Worm (Caenorhabditis elegans): ENCODE results near the gene W06E11.1.

ce11 chrIII:638319-638718 is 3.5 kb upstream of the W06E11.1 start, which contains the start of gene sbds-1:
- no peak for TF ChIP-seq ref-1 (GFP tag; conservative IDR thresholded peaks at IDR 0.05)
- no peak for TF ChIP-seq klf-2 (GFP tag; conservative IDR thresholded peaks at IDR 0.05)
- TF ChIP-seq med-1 (GFP tag; optimal IDR thresholded peaks at IDR 0.05; ENCODE audit: insufficient read depth): no peak
- TF ChIP-seq cog-1 (tag; optimal IDR thresholded peaks at IDR 0.05): no peak
- no peak for TF ChIP-seq ztf-23 (GFP tag; IDR thresholded peaks at IDR 0.05)

All from whole organism, midembryonic.